Worm (Caenorhabditis elegans) whole organism, late embryonic: Measurements from ENCODE around the gene W05E10.5.

Source experiments
- K09A11.1 ChIP-seq: sonication (generic microtip); optimal IDR thresholded peaks from 2 replicates; lab custom pipeline; 2017; ENCODE audit warnings: antibody characterized with exemption, mild to moderate bottlenecking, missing genetic modification characterization, missing compliant biosample characterization; ENCODE audit not compliant: insufficient read depth
- ama-1 ChIP-seq: fragments of 150-350 bp; optimal IDR thresholded peaks from 2 replicates; lab custom pipeline; 2014
- ceh-14 ChIP-seq: sonication (generic microtip); optimal IDR thresholded peaks from 2 replicates; lab custom pipeline; 2016; ENCODE audit warnings: missing genotype, missing genetic modification characterization, missing compliant biosample characterization
- ceh-30 ChIP-seq: fragments of 150-350 bp; optimal IDR thresholded peaks from 2 replicates; lab custom pipeline; 2014; ENCODE audit warnings: missing biosample characterization, missing genetic modification characterization
- ceh-6 ChIP-seq: fragments of 200-800 bp; sonication (Bioruptor generic); optimal IDR thresholded peaks from 2 replicates; lab custom pipeline; 2018; ENCODE audit warnings: mild to moderate bottlenecking, missing genetic modification characterization, missing compliant biosample characterization
- gmeb-2 ChIP-seq: sonication (generic microtip); optimal IDR thresholded peaks from 2 replicates; lab custom pipeline; 2016; ENCODE audit warnings: missing genetic modification characterization, inconsistent platforms, missing compliant biosample characterization
- lin-11 ChIP-seq: fragments of 200-800 bp; sonication (Bioruptor generic); optimal IDR thresholded peaks from 2 replicates; lab custom pipeline; 2018; ENCODE audit warnings: mild to moderate bottlenecking, missing genetic modification characterization, missing compliant biosample characterization
- nfya-1 ChIP-seq: sonication (generic microtip); optimal IDR thresholded peaks from 2 replicates; lab custom pipeline; 2017; ENCODE audit warnings: missing genetic modification characterization, mild to moderate bottlenecking, missing compliant biosample characterization, antibody characterized with exemption, moderate library complexity
- pax-1 ChIP-seq: fragments of 150-350 bp; optimal IDR thresholded peaks from 2 replicates; lab custom pipeline; 2014; ENCODE audit warnings: missing biosample characterization, missing genetic modification characterization
- pqm-1 ChIP-seq: sonication (generic microtip); optimal IDR thresholded peaks from 2 replicates; lab custom pipeline; 2016; ENCODE audit warnings: missing genetic modification characterization, missing compliant biosample characterization
- ttx-3 ChIP-seq: sonication (generic microtip); optimal IDR thresholded peaks from 2 replicates; lab custom pipeline; 2016; ENCODE audit warnings: missing genetic modification reagents, missing genetic modification characterization, missing compliant biosample characterization
- unc-55 ChIP-seq: sonication (generic microtip); optimal IDR thresholded peaks from 2 replicates; lab custom pipeline; 2017; ENCODE audit warnings: missing biosample characterization, missing genetic modification reagents, missing genetic modification characterization

DNA sequence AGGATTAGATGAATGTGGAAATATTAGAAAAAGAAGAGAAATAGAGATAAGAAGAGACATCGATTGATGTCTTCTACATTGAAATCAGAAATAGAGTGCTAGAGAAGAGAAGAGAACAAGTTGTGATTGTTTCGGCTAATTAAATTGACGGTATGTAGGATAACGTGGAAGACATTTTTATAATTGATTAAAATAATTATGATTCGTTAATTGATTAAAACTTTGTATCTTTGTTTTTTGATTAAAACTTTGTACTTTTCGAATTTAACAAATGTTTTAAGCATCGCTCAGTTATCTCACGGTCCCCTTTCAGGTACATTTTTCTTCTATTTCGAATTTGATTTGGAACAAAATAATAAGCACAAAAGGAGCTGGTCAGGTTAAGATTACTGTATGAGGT, 23.0 kb downstream of the W05E10.5 start, which contains the start of gene lgc-44:
- no peak for TF ChIP-seq K09A11.1 (tag; lab: Kevin White, UChicago)
- no peak for TF ChIP-seq ceh-14 (tag; lab: Kevin White, UChicago)
- TF ChIP-seq ceh-6 (GFP tag; lab: Kevin White, UChicago) = no peak
- TF ChIP-seq nfya-1 (tag; lab: Kevin White, UChicago) = no peak
- no peak for TF ChIP-seq pqm-1 (tag; lab: Kevin White, UChicago)
- TF ChIP-seq gmeb-2 (tag; lab: Kevin White, UChicago) = no peak
- no peak for TF ChIP-seq ama-1 (lab: Kevin White, UChicago)
- TF ChIP-seq unc-55 (GFP tag; lab: Kevin White, UChicago) = no peak
- no peak for TF ChIP-seq lin-11 (tag; lab: Kevin White, UChicago)
- TF ChIP-seq pax-1 (tag; lab: Kevin White, UChicago) = no peak
- TF ChIP-seq ceh-30 = no peak
- TF ChIP-seq ttx-3 (tag; lab: Kevin White, UChicago) = no peak
